Worm (Caenorhabditis elegans): ENCODE data around the gene vha-13.
"Not testable (repeated sequence)": the region's sequence is repeated elsewhere in the genome, so short reads cannot be mapped to it uniquely, and the experiment has no call there.

- TF ChIP-seq fos-1 (tag; optimal IDR thresholded peaks at IDR 0.05); ama-1 (optimal IDR thresholded peaks at IDR 0.05); lsy-2 (tag; optimal IDR thresholded peaks at IDR 0.05); elt-3 (tag; optimal IDR thresholded peaks at IDR 0.05); lin-39 (tag; optimal IDR thresholded peaks at IDR 0.05); nhr-6 (tag; optimal IDR thresholded peaks at IDR 0.05); ztf-4 (tag; optimal IDR thresholded peaks at IDR 0.05); skn-1 (tag; optimal IDR thresholded peaks at IDR 0.05); nhr-237 (tag; optimal IDR thresholded peaks at IDR 0.05); lin-13 (GFP tag; optimal IDR thresholded peaks at IDR 0.05); mdl-1 (tag; optimal IDR thresholded peaks at IDR 0.05); ztf-11 (tag; optimal IDR thresholded peaks at IDR 0.05); nhr-11 (tag; optimal IDR thresholded peaks at IDR 0.05): not testable (repeated sequence)
Measured at ce11 chrV:14308164-14308563, 43.3 kb upstream of the vha-13 start, which contains the start of gene spig-5.
